Worm (Caenorhabditis elegans): ENCODE results near the gene F55F10.1.

- TF ChIP-seq ceh-82 (tag; optimal IDR thresholded peaks at IDR 0.05) (no peak), nhr-25 (tag; optimal IDR thresholded peaks at IDR 0.05) (no peak), mdl-1 (tag; optimal IDR thresholded peaks at IDR 0.05) (no peak), ztf-4 (tag; optimal IDR thresholded peaks at IDR 0.05) (no peak)
Observed at ce11 chrIV:4317638-4318037, 43.0 kb upstream of the F55F10.1 start.
